Fruit fly (Drosophila melanogaster) whole organism, embryonic: Measurements from ENCODE around the gene unc-4.
A peak's percentile ranks its signal among the peaks of the same experiment; 100 is the strongest.

Experiments
- CG6854 ChIP-seq: fragments of 200-800 bp; sonication (Bioruptor generic); optimal IDR thresholded peaks from 3 replicates; lab custom pipeline; 2017; ENCODE audit warnings: missing biosample characterization, mild to moderate bottlenecking, missing genetic modification characterization
- CG7963 ChIP-seq: fragments of 200-800 bp; sonication (Bioruptor generic); IDR thresholded peaks from 3 replicates; pipeline ENCODE4 v1.3.6; 2022; ENCODE audit warnings: missing biosample characterization, missing genetic modification characterization; ENCODE audit not compliant: partially characterized antibody
- CG9876 ChIP-seq: fragments of 200-800 bp; sonication (Bioruptor generic); optimal IDR thresholded peaks from 2 replicates; lab custom pipeline; 2016; ENCODE audit warnings: missing biosample characterization, missing genetic modification characterization
- Dfd ChIP-seq, 2 experiments: fragments of >200 bp; optimal IDR thresholded peaks; 2 replicates each; lab custom pipeline; 2017; ENCODE audit warnings: missing biosample characterization in 2 of 2, missing genetic modification characterization in 2 of 2
- Dll ChIP-seq: fragments of 200-800 bp; sonication (Bioruptor generic); IDR thresholded peaks from 4 replicates; pipeline ENCODE4 v1.3.6; 2022; ENCODE audit warnings: missing biosample characterization, missing genetic modification characterization; ENCODE audit not compliant: partially characterized antibody
- Hmr ChIP-seq: fragments of 200-800 bp; sonication (Bioruptor generic); optimal IDR thresholded peaks from 3 replicates; lab custom pipeline; 2017; ENCODE audit warnings: mild to moderate bottlenecking, missing biosample characterization, missing genetic modification reagents, missing genetic modification characterization
- aop ChIP-seq: fragments of 200-800 bp; sonication (Bioruptor generic); IDR thresholded peaks from 2 replicates; pipeline ENCODE4 v1.3.6; 2022; ENCODE audit warnings: missing biosample characterization, missing genetic modification characterization
- ase ChIP-seq: fragments of 200-800 bp; sonication (Bioruptor generic); IDR thresholded peaks from 3 replicates; pipeline ENCODE4 v1.3.6; 2022; ENCODE audit warnings: missing biosample characterization, missing genetic modification characterization
- az2 ChIP-seq: fragments of 200-800 bp; sonication (Bioruptor generic); optimal IDR thresholded peaks from 3 replicates; lab custom pipeline; 2016; ENCODE audit warnings: missing biosample characterization, missing genetic modification characterization
- cas ChIP-seq: fragments of 200-800 bp; sonication (Bioruptor generic); IDR thresholded peaks from 2 replicates; pipeline ENCODE4 v1.3.6; 2022; ENCODE audit warnings: missing biosample characterization, missing genetic modification characterization
- en ChIP-seq: fragments of 200-800 bp; sonication (Bioruptor generic); optimal IDR thresholded peaks from 2 replicates; lab custom pipeline; 2016; ENCODE audit warnings: missing biosample characterization, missing genetic modification characterization
- gro ChIP-seq: fragments of 200-800 bp; sonication (Bioruptor generic); optimal IDR thresholded peaks from 2 replicates; lab custom pipeline; 2016; ENCODE audit warnings: missing biosample characterization, missing genetic modification characterization
- nom ChIP-seq: fragments of 200-800 bp; sonication (Bioruptor generic); optimal IDR thresholded peaks from 2 replicates; lab custom pipeline; 2017; ENCODE audit warnings: missing biosample characterization, missing genetic modification characterization, mild to moderate bottlenecking, moderate library complexity, missing genetic modification reagents
- sqz ChIP-seq: fragments of 200-800 bp; sonication (Bioruptor generic); optimal IDR thresholded peaks from 3 replicates; lab custom pipeline; 2018; ENCODE audit warnings: missing biosample characterization, mild to moderate bottlenecking, missing genetic modification characterization

- no peak for TF ChIP-seq cas
- no peak for TF ChIP-seq gro (GFP tag; lab: Kevin White, UChicago)
- TF ChIP-seq Dll = no peak
- no peak for TF ChIP-seq CG9876
- no peak for TF ChIP-seq CG7963 (GFP tag; lab: Robert Waterston, UW)
- no peak for TF ChIP-seq Hmr (GFP tag; lab: Kevin White, UChicago)
- TF ChIP-seq nom (GFP tag; lab: Kevin White, UChicago) = peak; percentile 93
- no peak for TF ChIP-seq sqz
- TF ChIP-seq CG6854 (GFP tag; lab: Kevin White, UChicago) = no peak
- no peak for TF ChIP-seq en (GFP tag; lab: Kevin White, UChicago)
- no peak for TF ChIP-seq ase (GFP tag; lab: Robert Waterston, UW)
- TF ChIP-seq aop (GFP tag; lab: Robert Waterston, UW) = no peak
- no peak for TF ChIP-seq az2 (GFP tag; lab: Kevin White, UChicago)
- no peak for TF ChIP-seq Dfd (GFP tag; optimal IDR thresholded peaks at IDR 0.05; lab: Kevin White, UChicago)
Observed at dm6 chrX:17725937-17726489, 42.4 kb upstream of the unc-4 start.
